Fruit fly (Drosophila melanogaster): ENCODE data around the gene wts.

DNA sequence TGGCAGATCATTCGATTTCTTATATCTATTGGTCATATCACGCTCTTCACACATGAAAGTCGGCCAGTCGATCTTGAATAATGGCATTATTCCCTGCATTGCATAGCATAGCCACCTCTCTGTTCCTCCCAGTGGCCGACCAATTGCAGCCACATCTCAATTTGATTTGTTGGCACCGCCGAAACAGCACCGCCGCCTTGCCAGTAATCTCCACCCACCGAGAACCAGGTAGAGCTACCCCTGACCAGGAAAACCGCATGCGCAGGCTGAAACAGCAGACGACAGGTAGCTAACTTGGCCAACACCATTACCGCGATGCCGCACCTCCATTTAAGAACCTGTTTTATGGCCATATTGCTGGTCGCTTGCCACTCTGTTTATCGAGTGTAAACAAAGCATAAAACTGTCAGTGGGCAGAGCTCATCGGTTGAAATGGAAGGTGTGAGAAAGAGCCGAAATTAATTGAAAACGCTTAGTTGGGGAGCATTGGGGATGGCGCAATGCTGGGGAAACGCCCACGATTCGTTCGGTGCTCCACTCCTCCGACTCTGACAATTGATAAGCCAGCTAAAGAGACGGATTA lies 39.4 kb downstream of the wts start:
- no peak for TF ChIP-seq Jarid2 (GFP tag; optimal IDR thresholded peaks at IDR 0.05)
- TF ChIP-seq CrebB (tag; optimal IDR thresholded peaks at IDR 0.05) = no peak
- TF ChIP-seq CG4730 (GFP tag; IDR thresholded peaks at IDR 0.05) = no peak
- TF ChIP-seq sim (GFP tag; IDR thresholded peaks at IDR 0.05) = no peak
- no peak for TF ChIP-seq NC2α (GFP tag; optimal IDR thresholded peaks at IDR 0.05)

All from whole organism, embryonic.